Worm (Caenorhabditis elegans) whole organism, L4 larva: ENCODE measurements around the gene hot-8.

Experiments
- F49E8.2 ChIP-seq: sonication (generic microtip); optimal IDR thresholded peaks from 2 replicates; lab custom pipeline; 2016; ENCODE audit warnings: missing compliant biosample characterization, mild to moderate bottlenecking, missing genetic modification characterization, borderline replicate concordance
- ZK546.5 ChIP-seq, 2 experiments: sonication (generic microtip); optimal IDR thresholded peaks; 2 replicates each; lab custom pipeline; 2017; ENCODE audit warnings: missing biosample characterization in 2 of 2, missing genetic modification characterization in 2 of 2
- egl-43 ChIP-seq: fragments of 200-800 bp; sonication (Bioruptor generic); IDR thresholded peaks from 2 replicates; pipeline ENCODE4 v1.3.6; 2022; ENCODE audit warnings: missing genetic modification reagents, missing genetic modification characterization, missing compliant biosample characterization
- fkh-10 ChIP-seq: fragments of 150-350 bp; optimal IDR thresholded peaks from 2 replicates; lab custom pipeline; 2014; ENCODE audit warnings: missing biosample characterization, missing genetic modification reagents, missing genetic modification characterization
- lim-7 ChIP-seq: fragments of 200-800 bp; sonication (Bioruptor generic); IDR thresholded peaks from 2 replicates; pipeline ENCODE4 v1.3.6; 2022; ENCODE audit warnings: missing genetic modification characterization, missing compliant biosample characterization
- lsy-2 ChIP-seq, 2 experiments: fragments of 150-350 bp in 1 of 2; sonication (generic microtip) in 1 of 2; optimal IDR thresholded peaks; 2 replicates each; lab custom pipeline; 2014 to 2017; ENCODE audit warnings: missing biosample characterization in 2 of 2, missing genetic modification characterization in 2 of 2
- mdl-1 ChIP-seq, 2 experiments: fragments of 150-350 bp in 1 of 2; sonication (generic microtip) in 1 of 2; optimal IDR thresholded peaks; 2 replicates each; lab custom pipeline; 2014 to 2017; ENCODE audit warnings: missing biosample characterization in 2 of 2, missing genetic modification characterization in 2 of 2
- mxl-2 ChIP-seq: fragments of 200-800 bp; sonication (Bioruptor generic); conservative IDR thresholded peaks from 2 replicates; pipeline ENCODE4 v1.3.6; 2022; ENCODE audit warnings: missing genetic modification reagents, missing genetic modification characterization, missing compliant biosample characterization
- mxl-3 ChIP-seq: fragments of 200-800 bp; sonication (Bioruptor generic); optimal IDR thresholded peaks from 2 replicates; lab custom pipeline; 2018; ENCODE audit warnings: mild to moderate bottlenecking, missing genetic modification characterization, missing compliant biosample characterization
- nhr-11 ChIP-seq: fragments of 150-350 bp; optimal IDR thresholded peaks from 2 replicates; lab custom pipeline; 2014; ENCODE audit warnings: missing biosample characterization, missing genetic modification characterization
- nhr-111 ChIP-seq: fragments of 200-800 bp; sonication (Bioruptor generic); optimal IDR thresholded peaks from 2 replicates; lab custom pipeline; 2018; ENCODE audit warnings: mild to moderate bottlenecking, missing genetic modification characterization, missing compliant biosample characterization
- nhr-6 ChIP-seq: fragments of 150-350 bp; optimal IDR thresholded peaks from 2 replicates; lab custom pipeline; 2014; ENCODE audit warnings: missing biosample characterization, missing genetic modification characterization
- nhr-76 ChIP-seq: fragments of 150-350 bp; optimal IDR thresholded peaks from 2 replicates; lab custom pipeline; 2014; ENCODE audit warnings: missing biosample characterization, missing genetic modification characterization
- zip-11 ChIP-seq: fragments of 200-800 bp; sonication (Bioruptor generic); IDR thresholded peaks from 2 replicates; pipeline ENCODE4 v1.3.6; 2022; ENCODE audit warnings: missing genetic modification characterization, missing compliant biosample characterization

- no peak for TF ChIP-seq mdl-1 (tag; optimal IDR thresholded peaks at IDR 0.05; lab: Kevin White, UChicago)
- no peak for TF ChIP-seq mxl-3 (GFP tag; lab: Kevin White, UChicago)
- no peak for TF ChIP-seq F49E8.2 (tag; lab: Kevin White, UChicago)
- TF ChIP-seq ZK546.5 (tag; optimal IDR thresholded peaks at IDR 0.05; lab: Kevin White, UChicago) = no peak
- TF ChIP-seq egl-43 (GFP tag; lab: Robert Waterston, UW) = no peak
- no peak for TF ChIP-seq nhr-6 (tag; lab: Kevin White, UChicago)
- TF ChIP-seq mxl-2 (GFP tag; lab: Robert Waterston, UW) = no peak
- TF ChIP-seq lsy-2 (tag; optimal IDR thresholded peaks at IDR 0.05; lab: Kevin White, UChicago) = no peak
- no peak for TF ChIP-seq nhr-111 (GFP tag; lab: Kevin White, UChicago)
- no peak for TF ChIP-seq fkh-10 (GFP tag; lab: Kevin White, UChicago)
- no peak for TF ChIP-seq lim-7 (GFP tag; lab: Robert Waterston, UW)
- TF ChIP-seq nhr-11 = no peak
- TF ChIP-seq nhr-76 (tag; lab: Kevin White, UChicago) = no peak
- TF ChIP-seq zip-11 (GFP tag; lab: Robert Waterston, UW) = no peak
Measured at ce11 chrX:1167234-1167633, 12.8 kb upstream of the hot-8 start.
